Worm (Caenorhabditis elegans) whole organism, L1 larva: ENCODE data around the gene ttbk-8.2.

ENCODE experiments used
- C16A3.4 ChIP-seq: fragments of 150-350 bp; optimal IDR thresholded peaks from 2 replicates; lab custom pipeline; 2014; ENCODE audit warnings: missing biosample characterization, missing genetic modification characterization
- C34B4.2 ChIP-seq: sonication (generic microtip); optimal IDR thresholded peaks from 2 replicates; lab custom pipeline; 2017; ENCODE audit warnings: mild to moderate bottlenecking, missing genetic modification characterization, missing compliant biosample characterization
- Y116A8C.19 ChIP-seq: sonication (generic microtip); optimal IDR thresholded peaks from 2 replicates; lab custom pipeline; 2016; ENCODE audit warnings: missing compliant biosample characterization, missing genetic modification characterization, borderline replicate concordance
- aha-1 ChIP-seq: fragments of 150-350 bp; optimal IDR thresholded peaks from 2 replicates; lab custom pipeline; 2014; ENCODE audit warnings: missing biosample characterization, missing genetic modification characterization
- alr-1 ChIP-seq: fragments of 200-800 bp; sonication (Bioruptor generic); optimal IDR thresholded peaks from 2 replicates; lab custom pipeline; 2018; ENCODE audit warnings: borderline replicate concordance, mild to moderate bottlenecking, missing genetic modification characterization, missing compliant biosample characterization
- blmp-1 ChIP-seq: fragments of 150-350 bp; optimal IDR thresholded peaks from 2 replicates; lab custom pipeline; 2014; ENCODE audit warnings: missing biosample characterization, missing genetic modification characterization
- ceh-63 ChIP-seq: fragments of 200-800 bp; sonication (Bioruptor generic); optimal IDR thresholded peaks from 2 replicates; lab custom pipeline; 2018; ENCODE audit warnings: mild to moderate bottlenecking, missing genetic modification characterization, missing compliant biosample characterization
- ceh-8 ChIP-seq: fragments of 200-800 bp; sonication (Bioruptor generic); optimal IDR thresholded peaks from 2 replicates; lab custom pipeline; 2018; ENCODE audit warnings: mild to moderate bottlenecking, missing genetic modification characterization, moderate library complexity, missing compliant biosample characterization
- ceh-82 ChIP-seq, 3 experiments: fragments of 150-350 bp in 1 of 3; sonication (generic microtip) in 2 of 3; optimal IDR thresholded peaks; 2 replicates each; lab custom pipeline; 2014 to 2017; ENCODE audit warnings: missing biosample characterization in 3 of 3, missing genetic modification characterization in 3 of 3
- ceh-88 ChIP-seq: fragments of 200-800 bp; sonication (Bioruptor generic); IDR thresholded peaks from 2 replicates; pipeline ENCODE4 v1.3.6; 2022; ENCODE audit warnings: missing genetic modification characterization, missing compliant biosample characterization
- dpl-1 ChIP-seq, 3 experiments: fragments of 150-350 bp in 2 of 3; sonication (generic microtip) in 1 of 3; optimal IDR thresholded peaks; 2 replicates each; lab custom pipeline; 2014 to 2017; ENCODE audit warnings: missing biosample characterization in 3 of 3, missing genetic modification characterization in 3 of 3, missing genetic modification reagents in 3 of 3
- dsc-1 ChIP-seq: sonication (generic microtip); optimal IDR thresholded peaks from 2 replicates; lab custom pipeline; 2016; ENCODE audit warnings: mild to moderate bottlenecking, missing genetic modification characterization, missing compliant biosample characterization
- egl-27 ChIP-seq, 2 experiments: fragments of 150-350 bp in 1 of 2; sonication (generic microtip); optimal IDR thresholded peaks; 3 replicates each; lab custom pipeline; 2017 to 2018; ENCODE audit warnings: missing biosample characterization in 2 of 2, missing genetic modification characterization in 2 of 2, missing genetic modification reagents in 2 of 2
- elt-2 ChIP-seq: sonication (generic microtip); optimal IDR thresholded peaks from 2 replicates; lab custom pipeline; 2016; ENCODE audit warnings: missing genetic modification characterization, mild to moderate bottlenecking, inconsistent platforms, missing compliant biosample characterization, missing genetic modification reagents
- ets-5 ChIP-seq: fragments of 200-800 bp; sonication (Bioruptor generic); IDR thresholded peaks from 2 replicates; pipeline ENCODE4 v1.3.6; 2022; ENCODE audit warnings: missing genetic modification characterization, missing compliant biosample characterization
- fkh-10 ChIP-seq: sonication (generic microtip); optimal IDR thresholded peaks from 2 replicates; lab custom pipeline; 2017; ENCODE audit warnings: missing biosample characterization, missing genetic modification reagents, missing genetic modification characterization
- fkh-4 ChIP-seq: sonication (generic microtip); optimal IDR thresholded peaks from 2 replicates; lab custom pipeline; 2016; ENCODE audit warnings: missing compliant biosample characterization, missing genetic modification characterization, borderline replicate concordance
- fkh-8 ChIP-seq: sonication (generic microtip); optimal IDR thresholded peaks from 2 replicates; lab custom pipeline; 2016; ENCODE audit warnings: mild to moderate bottlenecking, missing genetic modification characterization, missing compliant biosample characterization
- grh-1 ChIP-seq: fragments of 200-800 bp; sonication (Bioruptor generic); IDR thresholded peaks from 2 replicates; pipeline ENCODE4 v1.3.6; 2022; ENCODE audit warnings: missing genetic modification reagents, missing genetic modification characterization, missing compliant biosample characterization
- hlh-17 ChIP-seq: fragments of 200-800 bp; sonication (Bioruptor generic); optimal IDR thresholded peaks from 2 replicates; lab custom pipeline; 2018; ENCODE audit warnings: missing genetic modification characterization, mild to moderate bottlenecking, missing compliant biosample characterization, moderate library complexity, borderline replicate concordance
- hpl-2 ChIP-seq: fragments of 150-350 bp; optimal IDR thresholded peaks from 2 replicates; lab custom pipeline; 2014; ENCODE audit warnings: missing biosample characterization, missing genetic modification reagents, missing genetic modification characterization
- isw-1 ChIP-seq: fragments of 200-800 bp; sonication (Bioruptor generic); IDR thresholded peaks from 2 replicates; pipeline ENCODE4 v1.3.6; 2022; ENCODE audit warnings: missing genetic modification characterization, missing compliant biosample characterization
- jun-1 ChIP-seq: fragments of 150-350 bp; optimal IDR thresholded peaks from 2 replicates; lab custom pipeline; 2014; ENCODE audit warnings: missing biosample characterization, missing genetic modification reagents, missing genetic modification characterization
- lin-15B ChIP-seq: fragments of 150-350 bp; sonication (generic microtip); optimal IDR thresholded peaks from 3 replicates; lab custom pipeline; 2014; ENCODE audit warnings: missing biosample characterization, missing genetic modification characterization
- lin-35 ChIP-seq, 2 experiments: fragments of 150-350 bp; optimal IDR thresholded peaks; 2 replicates each; lab custom pipeline; 2014; ENCODE audit warnings: missing biosample characterization in 2 of 2, missing genetic modification characterization in 2 of 2, missing genetic modification reagents in 2 of 2
- nhr-12 ChIP-seq: sonication (generic microtip); optimal IDR thresholded peaks from 2 replicates; lab custom pipeline; 2017; ENCODE audit warnings: missing biosample characterization, missing genetic modification characterization
- nhr-19 ChIP-seq: fragments of 200-800 bp; sonication (Bioruptor generic); conservative IDR thresholded peaks from 2 replicates; pipeline ENCODE4 v1.3.6; 2022; ENCODE audit warnings: missing genetic modification characterization, missing compliant biosample characterization
- nhr-20 ChIP-seq: sonication (generic microtip); optimal IDR thresholded peaks from 2 replicates; lab custom pipeline; 2016; ENCODE audit warnings: mild to moderate bottlenecking, missing genetic modification characterization, missing compliant biosample characterization
- nhr-237 ChIP-seq: fragments of 150-350 bp; optimal IDR thresholded peaks from 2 replicates; lab custom pipeline; 2014; ENCODE audit warnings: missing biosample characterization, missing genetic modification characterization
- nhr-28 ChIP-seq: fragments of 150-350 bp; optimal IDR thresholded peaks from 2 replicates; lab custom pipeline; 2014; ENCODE audit warnings: missing biosample characterization, missing genetic modification characterization
- nhr-71 ChIP-seq: sonication (generic microtip); optimal IDR thresholded peaks from 2 replicates; lab custom pipeline; 2016; ENCODE audit warnings: mild to moderate bottlenecking, missing genetic modification characterization, moderate library complexity, missing compliant biosample characterization
- nhr-76 ChIP-seq: sonication (generic microtip); optimal IDR thresholded peaks from 2 replicates; lab custom pipeline; 2017; ENCODE audit warnings: missing biosample characterization, missing genetic modification characterization
- nhr-77 ChIP-seq: fragments of 150-350 bp; optimal IDR thresholded peaks from 2 replicates; lab custom pipeline; 2014; ENCODE audit warnings: missing biosample characterization, missing genetic modification characterization
- nhr-85 ChIP-seq: sonication (generic microtip); peaks from one replicate; lab custom pipeline; 2016; ENCODE audit warnings: missing genetic modification characterization, inconsistent platforms, missing compliant biosample characterization
- nhr-90 ChIP-seq: sonication (generic microtip); optimal IDR thresholded peaks from 2 replicates; lab custom pipeline; 2016; ENCODE audit warnings: mild to moderate bottlenecking, missing genetic modification characterization, missing compliant biosample characterization; ENCODE audit not compliant: poor library complexity
- pag-3 ChIP-seq: sonication (generic microtip); optimal IDR thresholded peaks from 2 replicates; lab custom pipeline; 2017; ENCODE audit warnings: missing genetic modification characterization, mild to moderate bottlenecking, missing compliant biosample characterization, antibody characterized with exemption, borderline replicate concordance; ENCODE audit not compliant: insufficient read depth
- pqm-1 ChIP-seq: sonication (generic microtip); optimal IDR thresholded peaks from 3 replicates; lab custom pipeline; 2017; ENCODE audit warnings: missing biosample characterization, missing genetic modification characterization
- skn-1 ChIP-seq: fragments of 150-350 bp; optimal IDR thresholded peaks from 2 replicates; lab custom pipeline; 2014; ENCODE audit warnings: missing biosample characterization, missing genetic modification characterization
- snu-23 ChIP-seq: sonication (generic microtip); optimal IDR thresholded peaks from 2 replicates; lab custom pipeline; 2016; ENCODE audit warnings: missing genetic modification characterization, missing compliant biosample characterization
- swsn-7 ChIP-seq: sonication (generic microtip); optimal IDR thresholded peaks from 2 replicates; lab custom pipeline; 2016; ENCODE audit warnings: missing genetic modification characterization, missing compliant biosample characterization
- tbx-2 ChIP-seq: sonication (generic microtip); optimal IDR thresholded peaks from 2 replicates; lab custom pipeline; 2016; ENCODE audit warnings: missing genetic modification characterization, missing compliant biosample characterization
- tlp-1 ChIP-seq: fragments of 150-350 bp; optimal IDR thresholded peaks from 2 replicates; lab custom pipeline; 2014; ENCODE audit warnings: missing biosample characterization, missing genetic modification characterization
- unc-86 ChIP-seq: sonication (generic microtip); optimal IDR thresholded peaks from 2 replicates; lab custom pipeline; 2016; ENCODE audit warnings: missing genetic modification characterization, missing compliant biosample characterization
- vab-15 ChIP-seq: sonication (generic microtip); optimal IDR thresholded peaks from 2 replicates; lab custom pipeline; 2017; ENCODE audit warnings: missing genotype, mild to moderate bottlenecking, missing genetic modification characterization, missing compliant biosample characterization
- xbp-1 ChIP-seq: sonication (generic microtip); optimal IDR thresholded peaks from 2 replicates; lab custom pipeline; 2016; ENCODE audit warnings: missing genetic modification characterization, missing compliant biosample characterization
- zag-1 ChIP-seq: fragments of 150-350 bp; optimal IDR thresholded peaks from 2 replicates; lab custom pipeline; 2014; ENCODE audit warnings: missing biosample characterization, missing genetic modification characterization
- zip-4 ChIP-seq: fragments of 200-800 bp; sonication (Bioruptor generic); optimal IDR thresholded peaks from 2 replicates; lab custom pipeline; 2018; ENCODE audit warnings: mild to moderate bottlenecking, missing genetic modification characterization, moderate library complexity, missing compliant biosample characterization
- ztf-4 ChIP-seq: fragments of 150-350 bp; optimal IDR thresholded peaks from 2 replicates; lab custom pipeline; 2014; ENCODE audit warnings: missing biosample characterization, missing genetic modification characterization

The ttbk-8.2 gene

DNA sequence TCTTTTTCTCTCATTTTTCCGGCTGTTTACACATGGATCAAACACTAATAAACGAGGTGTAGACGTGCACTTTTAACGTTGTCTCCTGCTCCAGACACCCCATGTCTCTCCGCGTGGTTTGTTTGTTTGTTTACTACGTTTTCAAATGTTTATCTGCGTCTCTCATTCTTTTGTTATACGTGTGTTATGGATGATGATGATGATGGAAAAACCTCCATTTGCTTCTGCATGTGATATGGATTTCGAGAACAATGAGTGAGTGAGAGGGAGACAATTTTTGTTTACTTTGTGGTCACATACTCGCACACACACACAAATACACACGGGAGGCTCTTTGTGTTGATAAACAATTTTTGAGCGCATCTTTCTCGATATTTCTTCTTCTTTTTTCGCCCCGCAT lies 27.3 kb upstream of the ttbk-8.2 start (continued):
- TF ChIP-seq vab-15 (tag; lab: Kevin White, UChicago), result peak; percentile 40

DNA sequence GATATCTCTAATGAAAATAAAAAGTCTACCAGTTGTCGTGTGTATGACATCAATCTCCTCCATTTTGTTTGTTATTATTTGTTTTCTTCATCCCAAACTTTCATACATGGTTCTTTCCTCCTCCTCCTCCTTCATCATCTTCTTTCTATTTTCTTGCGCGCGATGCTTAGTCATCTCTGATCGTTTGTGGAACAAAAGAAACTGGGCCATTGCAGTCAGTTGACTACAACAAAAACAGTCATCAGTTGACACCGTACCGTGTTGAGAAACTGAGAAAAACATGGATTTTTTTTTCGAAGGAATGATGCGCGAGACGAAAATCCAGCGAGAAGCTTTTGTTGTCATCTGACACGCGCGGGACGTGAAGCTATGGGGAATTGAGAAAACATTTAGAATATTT lies 26.5 kb upstream of the ttbk-8.2 start:
- peak; percentile 67 for TF ChIP-seq blmp-1 (tag; lab: Kevin White, UChicago)
- TF ChIP-seq nhr-90 (tag; lab: Kevin White, UChicago), result no peak
- TF ChIP-seq, all 84 proteins: peak for 1

ce11 chrIV:5607343-5607742 lies 24.4 kb upstream of the ttbk-8.2 start:
- TF ChIP-seq vab-15 (tag; lab: Kevin White, UChicago) (no peak), nhr-12 (tag; lab: Kevin White, UChicago) (no peak), tbx-2 (tag; lab: Kevin White, UChicago) (peak; percentile 38), alr-1 (tag; lab: Kevin White, UChicago) (no peak), fkh-8 (tag; lab: Kevin White, UChicago) (peak; percentile 62), nhr-237 (no peak), hlh-17 (no peak), C16A3.4 (tag; lab: Kevin White, UChicago) (peak; percentile 64), jun-1 (tag; lab: Kevin White, UChicago) (peak; percentile 31), nhr-28 (tag; lab: Kevin White, UChicago) (no peak), dsc-1 (tag; lab: Kevin White, UChicago) (peak; percentile 36), hpl-2 (GFP tag; lab: Kevin White, UChicago) (no peak), fkh-4 (no peak), zag-1 (no peak), ceh-88 (no peak), unc-86 (tag; lab: Kevin White, UChicago) (peak; percentile 19), pqm-1 (tag; lab: Kevin White, UChicago) (no peak), isw-1 (GFP tag; lab: Robert Waterston, UW) (peak; percentile 25; the same call in 1 of the 2 replicates), ceh-8 (peak; percentile 18), snu-23 (GFP tag; lab: Kevin White, UChicago) (peak; percentile 54), aha-1 (no peak), nhr-85 (tag; lab: Kevin White, UChicago) (peak; percentile 37), nhr-71 (tag; lab: Kevin White, UChicago) (peak; percentile 75), C34B4.2 (no peak), Y116A8C.19 (no peak), xbp-1 (tag; lab: Kevin White, UChicago) (peak; percentile 23), egl-27 (tag; optimal IDR thresholded peaks at IDR 0.05; lab: Kevin White, UChicago) (no peak), zip-4 (GFP tag; lab: Kevin White, UChicago) (no peak), ceh-82 (tag; optimal IDR thresholded peaks at IDR 0.05; lab: Kevin White, UChicago) (peak in 1 of 3 experiments; percentile 64), nhr-77 (tag; lab: Kevin White, UChicago) (peak; percentile 46), skn-1 (tag; lab: Kevin White, UChicago) (peak; percentile 66), grh-1 (no peak), dpl-1 (GFP tag; optimal IDR thresholded peaks at IDR 0.05; lab: Kevin White, UChicago) (peak in 1 of 3 experiments; percentile 46), ceh-63 (no peak), lin-15B (tag; lab: Kevin White, UChicago) (no peak), swsn-7 (peak; percentile 44), elt-2 (no peak), nhr-19 (GFP tag; lab: Robert Waterston, UW) (peak; percentile 40; the same call in 1 of the 2 replicates), tlp-1 (no peak), ets-5 (GFP tag; lab: Robert Waterston, UW) (no peak), nhr-20 (tag; lab: Kevin White, UChicago) (peak; percentile 39), lin-35 (GFP tag; optimal IDR thresholded peaks at IDR 0.05; lab: Kevin White, UChicago) (peak; percentile 60 to 63), nhr-76 (tag; lab: Kevin White, UChicago) (no peak), blmp-1 (tag; lab: Kevin White, UChicago) (no peak), fkh-10 (GFP tag; lab: Kevin White, UChicago) (peak; percentile 26), ztf-4 (tag; lab: Kevin White, UChicago) (peak; percentile 80), pag-3 (tag; lab: Kevin White, UChicago) (peak; percentile 51)
